Fruit fly (Drosophila melanogaster) whole organism, embryonic: ENCODE data around the gene gfzf.
A peak's percentile ranks its signal among the peaks of the same experiment; 100 is the strongest.

Source experiments
- C15 ChIP-seq: fragments of 200-800 bp; sonication (Bioruptor generic); IDR thresholded peaks from 3 replicates; pipeline ENCODE4 v1.3.6; 2022; ENCODE audit warnings: missing biosample characterization, missing genetic modification characterization
- CG10959 ChIP-seq: fragments of 200-800 bp; sonication (Bioruptor generic); IDR thresholded peaks from 2 replicates; pipeline ENCODE4 v1.3.6; 2022; ENCODE audit warnings: missing biosample characterization, missing genetic modification characterization
- CG11085 ChIP-seq: fragments of 200-800 bp; sonication (Bioruptor generic); IDR thresholded peaks from 2 replicates; pipeline ENCODE4 v1.3.6; 2022; ENCODE audit warnings: missing biosample characterization, missing genetic modification characterization
- CG12299 ChIP-seq: fragments of 200-800 bp; sonication (Bioruptor generic); optimal IDR thresholded peaks from 2 replicates; lab custom pipeline; 2018; ENCODE audit warnings: missing biosample characterization, mild to moderate bottlenecking, missing genetic modification characterization
- CG13775 ChIP-seq: fragments of 200-800 bp; sonication (Bioruptor generic); optimal IDR thresholded peaks from 3 replicates; lab custom pipeline; 2017; ENCODE audit warnings: missing biosample characterization, mild to moderate bottlenecking, missing genetic modification characterization
- CG15601 ChIP-seq: fragments of 200-800 bp; sonication (Bioruptor generic); optimal IDR thresholded peaks from 3 replicates; lab custom pipeline; 2019; ENCODE audit warnings: missing biosample characterization, mild to moderate bottlenecking, missing genetic modification characterization, moderate library complexity
- CG16815 ChIP-seq: fragments of 200-800 bp; sonication (Bioruptor generic); optimal IDR thresholded peaks from 3 replicates; lab custom pipeline; 2017; ENCODE audit warnings: missing biosample characterization, mild to moderate bottlenecking, missing genetic modification characterization
- CG17829 ChIP-seq: fragments of 200-800 bp; optimal IDR thresholded peaks from 2 replicates; lab custom pipeline; 2019; ENCODE audit warnings: missing biosample characterization, mild to moderate bottlenecking, missing genetic modification characterization, moderate library complexity
- CG2678 ChIP-seq: fragments of 200-800 bp; sonication (Bioruptor generic); optimal IDR thresholded peaks from 3 replicates; lab custom pipeline; 2019; ENCODE audit warnings: missing biosample characterization, mild to moderate bottlenecking, missing genetic modification characterization, moderate library complexity
- CG3281 ChIP-seq: fragments of 200-800 bp; sonication (Bioruptor generic); optimal IDR thresholded peaks from 3 replicates; lab custom pipeline; 2017; ENCODE audit warnings: missing biosample characterization, mild to moderate bottlenecking, missing genetic modification characterization
- CG3407 ChIP-seq: fragments of 200-800 bp; sonication (Bioruptor generic); optimal IDR thresholded peaks from 2 replicates; lab custom pipeline; 2018; ENCODE audit warnings: missing biosample characterization, mild to moderate bottlenecking, missing genetic modification characterization
- CG3726 ChIP-seq: fragments of 200-800 bp; sonication (Bioruptor generic); IDR thresholded peaks from 3 replicates; pipeline ENCODE4, ENCODE4 v1.3.6; 2022; ENCODE audit warnings: missing biosample characterization, missing genetic modification characterization
- CG4617 ChIP-seq: fragments of 200-800 bp; sonication (Bioruptor generic); optimal IDR thresholded peaks from 3 replicates; lab custom pipeline; 2016; ENCODE audit warnings: missing biosample characterization, missing genetic modification characterization, borderline replicate concordance
- CG4820 ChIP-seq: fragments of 200-800 bp; sonication (Bioruptor generic); optimal IDR thresholded peaks from 3 replicates; lab custom pipeline; 2016; ENCODE audit warnings: missing biosample characterization, missing genetic modification characterization
- CG6272 ChIP-seq: fragments of 200-800 bp; sonication (Bioruptor generic); IDR thresholded peaks from 2 replicates; pipeline ENCODE4 v1.3.6; 2022; ENCODE audit warnings: missing biosample characterization, missing genetic modification characterization
- CG6813 ChIP-seq: fragments of 200-800 bp; sonication (Bioruptor generic); optimal IDR thresholded peaks from 2 replicates; lab custom pipeline; 2017; ENCODE audit warnings: missing biosample characterization, missing genetic modification characterization, mild to moderate bottlenecking, moderate library complexity, missing genetic modification reagents
- CHES-1-like ChIP-seq: fragments of 200-800 bp; sonication (Bioruptor generic); optimal IDR thresholded peaks from 2 replicates; lab custom pipeline; 2016; ENCODE audit warnings: missing biosample characterization, missing genetic modification characterization
- Fer3 ChIP-seq: fragments of 200-800 bp; sonication (Bioruptor generic); optimal IDR thresholded peaks from 2 replicates; lab custom pipeline; 2018; ENCODE audit warnings: missing biosample characterization, mild to moderate bottlenecking, missing genetic modification characterization, moderate library complexity
- GATAe ChIP-seq: fragments of 200-800 bp; sonication (Bioruptor generic); conservative IDR thresholded peaks from 2 replicates; pipeline ENCODE4 v1.3.6; 2022; ENCODE audit warnings: missing biosample characterization, missing genetic modification characterization
- HLH3B ChIP-seq: fragments of 200-800 bp; sonication (Bioruptor generic); IDR thresholded peaks from 2 replicates; pipeline ENCODE4 v1.3.6; 2022; ENCODE audit warnings: missing biosample characterization, missing genetic modification characterization
- Hr3 ChIP-seq: fragments of 200-800 bp; sonication (Bioruptor generic); optimal IDR thresholded peaks from 3 replicates; lab custom pipeline; 2016; ENCODE audit warnings: missing biosample characterization, missing genetic modification characterization
- Hr51 ChIP-seq, 2 experiments: fragments of 200-800 bp; sonication (Bioruptor generic); optimal IDR thresholded peaks; 2 replicates in 1 of 2; 3 replicates in 1 of 2; lab custom pipeline; 2016 to 2018; ENCODE audit warnings: missing biosample characterization in 2 of 2, missing genetic modification characterization in 2 of 2, mild to moderate bottlenecking in 1 of 2, moderate library complexity in 1 of 2
- Hr78 ChIP-seq, 2 experiments: fragments of 200-800 bp in 1 of 2; fragments of >200 bp in 1 of 2; sonication (Bioruptor generic) in 1 of 2; optimal IDR thresholded peaks; 2 replicates each; lab custom pipeline; 2017 to 2019; ENCODE audit warnings: missing biosample characterization in 2 of 2, missing genetic modification characterization in 2 of 2, mild to moderate bottlenecking in 1 of 2, moderate library complexity in 1 of 2
- Meics ChIP-seq: fragments of 200-800 bp; sonication (Bioruptor generic); optimal IDR thresholded peaks from 2 replicates; lab custom pipeline; 2017; ENCODE audit warnings: missing biosample characterization, mild to moderate bottlenecking, missing genetic modification characterization
- Myb ChIP-seq: fragments of 200-800 bp; sonication (Bioruptor generic); optimal IDR thresholded peaks from 2 replicates; lab custom pipeline; 2016; ENCODE audit warnings: missing biosample characterization, missing genetic modification characterization
- NC2α ChIP-seq: fragments of 200-800 bp; sonication (Bioruptor generic); optimal IDR thresholded peaks from 2 replicates; lab custom pipeline; 2016; ENCODE audit warnings: missing biosample characterization, missing genetic modification characterization
- Neu2 ChIP-seq: fragments of 200-800 bp; sonication (Bioruptor generic); optimal IDR thresholded peaks from 3 replicates; lab custom pipeline; 2016; ENCODE audit warnings: missing biosample characterization, missing genetic modification characterization, borderline replicate concordance
- Poxn ChIP-seq: fragments of 200-800 bp; sonication (Bioruptor generic); IDR thresholded peaks from 2 replicates; pipeline ENCODE4 v1.3.6; 2022; ENCODE audit warnings: missing biosample characterization, missing genetic modification characterization
- Ravus ChIP-seq: fragments of 200-800 bp; sonication (Bioruptor generic); IDR thresholded peaks from 2 replicates; pipeline ENCODE4 v1.3.6; 2022; ENCODE audit warnings: missing biosample characterization, missing genetic modification characterization
- Xrp1 ChIP-seq: fragments of 200-800 bp; sonication (Bioruptor generic); IDR thresholded peaks from 2 replicates; pipeline ENCODE4 v1.3.6; 2022; ENCODE audit warnings: missing biosample characterization, missing genetic modification characterization
- amos ChIP-seq: fragments of 200-800 bp; sonication (Bioruptor generic); IDR thresholded peaks from 2 replicates; pipeline ENCODE4 v1.3.6; 2022; ENCODE audit warnings: missing biosample characterization, missing genetic modification characterization; ENCODE audit not compliant: partially characterized antibody
- br ChIP-seq: fragments of >200 bp; optimal IDR thresholded peaks from 2 replicates; lab custom pipeline; 2017
- crol ChIP-seq: fragments of 200-800 bp; sonication (Bioruptor generic); IDR thresholded peaks from 2 replicates; pipeline ENCODE4 v1.3.6; 2022; ENCODE audit warnings: missing biosample characterization, missing genetic modification characterization
- da ChIP-seq: fragments of 200-800 bp; sonication (Bioruptor generic); optimal IDR thresholded peaks from 2 replicates; lab custom pipeline; 2016; ENCODE audit warnings: missing biosample characterization, missing genetic modification characterization
- dati ChIP-seq: fragments of 200-800 bp; sonication (Bioruptor generic); IDR thresholded peaks from 2 replicates; pipeline ENCODE4 v1.3.6; 2022; ENCODE audit warnings: missing biosample characterization, missing genetic modification characterization
- dpn ChIP-seq, 2 experiments: fragments of 200-800 bp; sonication (Bioruptor generic); optimal IDR thresholded peaks; 3 replicates each; lab custom pipeline; 2016; ENCODE audit warnings: missing biosample characterization in 2 of 2, missing genetic modification characterization in 2 of 2
- en ChIP-seq: fragments of 200-800 bp; sonication (Bioruptor generic); optimal IDR thresholded peaks from 2 replicates; lab custom pipeline; 2016; ENCODE audit warnings: missing biosample characterization, missing genetic modification characterization
- fd64A ChIP-seq: fragments of 200-800 bp; sonication (Bioruptor generic); optimal IDR thresholded peaks from 3 replicates; lab custom pipeline; 2018; ENCODE audit warnings: missing biosample characterization, mild to moderate bottlenecking, missing genetic modification characterization
- lab ChIP-seq: fragments of 200-800 bp; sonication (Bioruptor generic); optimal IDR thresholded peaks from 3 replicates; lab custom pipeline; 2017; ENCODE audit warnings: missing biosample characterization, missing genetic modification characterization, mild to moderate bottlenecking, moderate library complexity, missing genetic modification reagents
- lbe ChIP-seq: fragments of 200-800 bp; sonication (Bioruptor generic); optimal IDR thresholded peaks from 2 replicates; lab custom pipeline; 2016; ENCODE audit warnings: missing biosample characterization, mild to moderate bottlenecking, missing genetic modification characterization
- maf-S ChIP-seq: fragments of 200-800 bp; sonication (Bioruptor generic); optimal IDR thresholded peaks from 2 replicates; lab custom pipeline; 2016; ENCODE audit warnings: missing biosample characterization, missing genetic modification characterization
- nerfin-2 ChIP-seq: fragments of 200-800 bp; sonication (Bioruptor generic); IDR thresholded peaks from 2 replicates; pipeline ENCODE4 v1.3.6; 2022; ENCODE audit warnings: missing biosample characterization, missing genetic modification characterization; ENCODE audit not compliant: partially characterized antibody
- pan ChIP-seq, 4 experiments: fragments of >200 bp in 3 of 4; fragments of 200-800 bp in 1 of 4; sonication (Bioruptor generic) in 1 of 4; optimal IDR thresholded peaks in 3 of 4; IDR thresholded peaks in 1 of 4; 2 replicates each; pipeline versions ENCODE4 v1.3.6 to Lab custom; 2017 to 2022; ENCODE audit warnings: missing biosample characterization in 2 of 4, missing genetic modification characterization in 2 of 4, mixed read lengths in 1 of 4
- pb ChIP-seq: fragments of 200-800 bp; sonication (Bioruptor generic); optimal IDR thresholded peaks from 3 replicates; lab custom pipeline; 2016; ENCODE audit warnings: missing biosample characterization, missing genetic modification characterization
- stc ChIP-seq: fragments of 200-800 bp; sonication (Bioruptor generic); IDR thresholded peaks from 2 replicates; pipeline ENCODE4 v1.3.6; 2022; ENCODE audit warnings: missing biosample characterization, missing genetic modification characterization
- tin ChIP-seq: fragments of 200-800 bp; sonication (Bioruptor generic); optimal IDR thresholded peaks from 3 replicates; lab custom pipeline; 2016; ENCODE audit warnings: missing biosample characterization, missing genetic modification characterization
- trem ChIP-seq: fragments of 200-800 bp; optimal IDR thresholded peaks from 3 replicates; lab custom pipeline; 2019; ENCODE audit warnings: missing biosample characterization, mild to moderate bottlenecking, missing genetic modification characterization, moderate library complexity
- vnd ChIP-seq: fragments of 200-800 bp; sonication (Bioruptor generic); IDR thresholded peaks from 3 replicates; pipeline ENCODE4 v1.3.6; 2022; ENCODE audit warnings: missing biosample characterization, missing genetic modification characterization; ENCODE audit not compliant: partially characterized antibody

Gene gfzf

dm6 chr3R:7144245-7144904 lies 6.4 kb downstream of the gfzf start, which contains the start of the genes CG14610 and CG2656 (continued):
- 0 out of 2 replicates have a peak, but pooled peaks have one; percentile 7 for TF ChIP-seq dati (GFP tag; lab: Robert Waterston, UW)
- peak; percentile 57 for TF ChIP-seq da
- TF ChIP-seq Ravus (GFP tag; lab: Robert Waterston, UW): no peak
- peak; percentile 82 for TF ChIP-seq lab (GFP tag; lab: Kevin White, UChicago)
- TF ChIP-seq CG4617 (GFP tag; lab: Kevin White, UChicago): peak; percentile 96
- TF ChIP-seq Fer3 (tag; lab: Kevin White, UChicago): peak; percentile 62
- TF ChIP-seq CG6813 (GFP tag; lab: Kevin White, UChicago): no peak
- peak; percentile 34; the same call in 1 of the 2 replicates for TF ChIP-seq CG10959 (GFP tag; lab: Robert Waterston, UW)
- peak; percentile 83 to 90 for TF ChIP-seq dpn (GFP tag; optimal IDR thresholded peaks at IDR 0.05; lab: Kevin White, UChicago)
- TF ChIP-seq amos: peak; percentile 70
- TF ChIP-seq CG13775: peak; percentile 43
- TF ChIP-seq Myb (GFP tag; lab: Kevin White, UChicago): peak; percentile 80
- no peak for TF ChIP-seq pan (optimal IDR thresholded peaks at IDR 0.05; lab: Kevin White, UChicago)
- TF ChIP-seq pan (GFP tag; optimal IDR thresholded peaks at IDR 0.05 in 1 of 2, IDR thresholded peaks at IDR 0.05 in 1 of 2): peak in 1 of 2 experiments; percentile 61
- TF ChIP-seq trem: peak; percentile 100
- peak; percentile 57 for TF ChIP-seq NC2α (GFP tag; lab: Kevin White, UChicago)
- peak; percentile 73 for TF ChIP-seq Xrp1 (GFP tag; lab: Robert Waterston, UW)
- TF ChIP-seq CG4820 (GFP tag; lab: Kevin White, UChicago): peak; percentile 81
- TF ChIP-seq CHES-1-like (GFP tag; lab: Kevin White, UChicago): peak; percentile 82
- peak; percentile 77 for TF ChIP-seq pb (GFP tag; lab: Kevin White, UChicago)
- TF ChIP-seq fd64A (GFP tag; lab: Kevin White, UChicago): no peak
- peak; percentile 16; the same call in 1 of the 2 replicates for TF ChIP-seq stc (GFP tag; lab: Robert Waterston, UW)
- peak; percentile 44 to 82 for TF ChIP-seq Hr51 (GFP tag; optimal IDR thresholded peaks at IDR 0.05; lab: Kevin White, UChicago)
- TF ChIP-seq en (GFP tag; lab: Kevin White, UChicago): peak; percentile 59
- 0 out of 2 replicates have a peak, but pooled peaks have one; percentile 38 for TF ChIP-seq HLH3B
- TF ChIP-seq CG3407 (GFP tag; lab: Kevin White, UChicago): peak; percentile 36
- TF ChIP-seq CG17829 (tag; lab: Kevin White, UChicago): peak; percentile 73
- peak; percentile 91 for TF ChIP-seq tin (GFP tag; lab: Kevin White, UChicago)
- no peak for TF ChIP-seq crol
- no peak for TF ChIP-seq C15 (GFP tag; lab: Robert Waterston, UW)
- TF ChIP-seq br (lab: Kevin White, UChicago): no peak
- peak; percentile 49 for TF ChIP-seq CG3281 (GFP tag; lab: Kevin White, UChicago)
- peak; percentile 87 for TF ChIP-seq maf-S
- TF ChIP-seq Hr3: peak; percentile 81
- TF ChIP-seq vnd (GFP tag; lab: Robert Waterston, UW): 0 out of 3 replicates have a peak, but pooled peaks have one; percentile 13
- no peak for TF ChIP-seq CG2678 (tag; lab: Kevin White, UChicago)
- TF ChIP-seq lbe: no peak
- TF ChIP-seq CG3726: no peak
- TF ChIP-seq Neu2 (GFP tag; lab: Kevin White, UChicago): no peak
- TF ChIP-seq CG12299: peak; percentile 38
- TF ChIP-seq nerfin-2: no peak
- peak; percentile 23 for TF ChIP-seq CG16815
- TF ChIP-seq Meics: no peak
- TF ChIP-seq GATAe (GFP tag; lab: Robert Waterston, UW): no peak
- TF ChIP-seq CG15601 (tag; lab: Kevin White, UChicago): no peak
- no peak; the same call in 1 of the 2 replicates for TF ChIP-seq CG6272
- no peak for TF ChIP-seq Hr78 (GFP tag; optimal IDR thresholded peaks at IDR 0.05; lab: Kevin White, UChicago)
- TF ChIP-seq CG11085: 0 out of 2 replicates have a peak, but pooled peaks have one; percentile 38
- no peak for TF ChIP-seq Poxn (GFP tag; lab: Robert Waterston, UW)
